Worm (Caenorhabditis elegans) whole organism, L4 larva: ENCODE results near the gene vit-4.

Experiments used
- F10B5.3 ChIP-seq: sonication (generic microtip); optimal IDR thresholded peaks from 2 replicates; lab custom pipeline; 2016; ENCODE audit warnings: mild to moderate bottlenecking, missing genetic modification characterization, missing compliant biosample characterization
- F37D6.2 ChIP-seq: sonication (generic microtip); optimal IDR thresholded peaks from 2 replicates; lab custom pipeline; 2016; ENCODE audit warnings: mild to moderate bottlenecking, missing genetic modification characterization, missing compliant biosample characterization
- T20F7.1 ChIP-seq: fragments of 200-800 bp; sonication (Bioruptor generic); optimal IDR thresholded peaks from 2 replicates; lab custom pipeline; 2018; ENCODE audit warnings: mild to moderate bottlenecking, missing genetic modification characterization, missing compliant biosample characterization
- Y105C5A.15 ChIP-seq: fragments of 200-800 bp; sonication (Bioruptor generic); IDR thresholded peaks from 2 replicates; pipeline ENCODE4 v1.3.6; 2022; ENCODE audit warnings: missing genetic modification characterization, missing compliant biosample characterization
- Y48G9A.11 ChIP-seq: fragments of 200-800 bp; sonication (Bioruptor generic); IDR thresholded peaks from 2 replicates; pipeline ENCODE4 v1.3.6; 2022; ENCODE audit warnings: missing genetic modification reagents, missing genetic modification characterization, missing compliant biosample characterization
- aha-1 ChIP-seq: fragments of 150-350 bp; peaks from one replicate; lab custom pipeline; 2014; ENCODE audit warnings: missing biosample characterization, missing genetic modification characterization
- aly-2 ChIP-seq: sonication (generic microtip); optimal IDR thresholded peaks from 2 replicates; lab custom pipeline; 2018; ENCODE audit warnings: missing biosample characterization, missing genetic modification characterization
- arid-1 ChIP-seq: fragments of 200-800 bp; sonication (Bioruptor generic); conservative IDR thresholded peaks from 2 replicates; pipeline ENCODE4 v1.3.6; 2022; ENCODE audit warnings: missing genetic modification reagents, missing genetic modification characterization, missing compliant biosample characterization
- ceh-28 ChIP-seq: fragments of 150-350 bp; optimal IDR thresholded peaks from 2 replicates; lab custom pipeline; 2014; ENCODE audit warnings: missing biosample characterization, missing genetic modification reagents, missing genetic modification characterization
- ceh-62 ChIP-seq: sonication (generic microtip); optimal IDR thresholded peaks from 2 replicates; lab custom pipeline; 2017; ENCODE audit warnings: missing biosample characterization, missing genetic modification characterization
- daf-12 ChIP-seq: fragments of 150-350 bp; optimal IDR thresholded peaks from 2 replicates; lab custom pipeline; 2014; ENCODE audit warnings: missing biosample characterization, missing genetic modification reagents, missing genetic modification characterization
- daf-16 ChIP-seq, 3 experiments: sonication (generic microtip); optimal IDR thresholded peaks; 2 replicates each; lab custom pipeline; 2016 to 2017; ENCODE audit warnings: missing genetic modification characterization in 3 of 3, missing genetic modification reagents in 3 of 3, mild to moderate bottlenecking in 2 of 3, missing compliant biosample characterization in 2 of 3, missing biosample characterization in 1 of 3, moderate library complexity in 1 of 3
- dpl-1 ChIP-seq: fragments of 150-350 bp; optimal IDR thresholded peaks from 2 replicates; lab custom pipeline; 2014; ENCODE audit warnings: missing biosample characterization, missing genetic modification reagents, missing genetic modification characterization
- egl-43 ChIP-seq: fragments of 200-800 bp; sonication (Bioruptor generic); IDR thresholded peaks from 2 replicates; pipeline ENCODE4 v1.3.6; 2022; ENCODE audit warnings: missing genetic modification reagents, missing genetic modification characterization, missing compliant biosample characterization
- fkh-10 ChIP-seq: fragments of 150-350 bp; optimal IDR thresholded peaks from 2 replicates; lab custom pipeline; 2014; ENCODE audit warnings: missing biosample characterization, missing genetic modification reagents, missing genetic modification characterization
- gei-8 ChIP-seq: fragments of 200-800 bp; sonication (Bioruptor generic); optimal IDR thresholded peaks from 2 replicates; lab custom pipeline; 2018; ENCODE audit warnings: mild to moderate bottlenecking, missing genetic modification characterization, missing compliant biosample characterization
- hif-1 ChIP-seq, 2 experiments: sonication (generic microtip); optimal IDR thresholded peaks; 2 replicates each; lab custom pipeline; 2016 to 2017; ENCODE audit warnings: missing compliant biosample characterization in 2 of 2, missing genetic modification characterization in 2 of 2, missing genetic modification reagents in 2 of 2, missing genotype in 2 of 2, mild to moderate bottlenecking in 1 of 2
- lin-1 ChIP-seq: fragments of 200-800 bp; sonication (Bioruptor generic); IDR thresholded peaks from 2 replicates; pipeline ENCODE4 v1.3.6; 2022; ENCODE audit warnings: missing genetic modification reagents, missing genetic modification characterization, missing compliant biosample characterization
- lin-13 ChIP-seq: fragments of 150-350 bp; optimal IDR thresholded peaks from 2 replicates; lab custom pipeline; 2014; ENCODE audit warnings: missing biosample characterization, missing genetic modification reagents, missing genetic modification characterization
- lin-38 ChIP-seq: fragments of 200-800 bp; sonication (Bioruptor generic); IDR thresholded peaks from 2 replicates; pipeline ENCODE4 v1.3.6; 2022; ENCODE audit warnings: missing genetic modification reagents, missing genetic modification characterization, missing compliant biosample characterization
- lsy-2 ChIP-seq, 2 experiments: fragments of 150-350 bp in 1 of 2; sonication (generic microtip) in 1 of 2; optimal IDR thresholded peaks; 2 replicates each; lab custom pipeline; 2014 to 2017; ENCODE audit warnings: missing biosample characterization in 2 of 2, missing genetic modification characterization in 2 of 2
- madf-9 ChIP-seq: fragments of 200-800 bp; sonication (Bioruptor generic); conservative IDR thresholded peaks from 2 replicates; pipeline ENCODE4 v1.3.6; 2022; ENCODE audit warnings: missing genetic modification reagents, missing genetic modification characterization, missing compliant biosample characterization
- mxl-3 ChIP-seq: fragments of 200-800 bp; sonication (Bioruptor generic); optimal IDR thresholded peaks from 2 replicates; lab custom pipeline; 2018; ENCODE audit warnings: mild to moderate bottlenecking, missing genetic modification characterization, missing compliant biosample characterization
- nhr-237 ChIP-seq: sonication (generic microtip); optimal IDR thresholded peaks from 2 replicates; lab custom pipeline; 2017; ENCODE audit warnings: missing biosample characterization, missing genetic modification characterization
- nhr-25 ChIP-seq: sonication (generic microtip); optimal IDR thresholded peaks from 2 replicates; lab custom pipeline; 2017; ENCODE audit warnings: missing genetic modification characterization, mild to moderate bottlenecking, missing compliant biosample characterization, antibody characterized with exemption, moderate library complexity, borderline replicate concordance; ENCODE audit not compliant: insufficient read depth
- nhr-28 ChIP-seq: fragments of 150-350 bp; optimal IDR thresholded peaks from 2 replicates; lab custom pipeline; 2014; ENCODE audit warnings: missing biosample characterization, missing genetic modification characterization
- nhr-42 ChIP-seq: fragments of 200-800 bp; sonication (Bioruptor generic); IDR thresholded peaks from 2 replicates; pipeline ENCODE4 v1.3.6; 2022; ENCODE audit warnings: missing genetic modification characterization, missing compliant biosample characterization
- nhr-48 ChIP-seq: sonication (generic microtip); optimal IDR thresholded peaks from 2 replicates; lab custom pipeline; 2016; ENCODE audit warnings: mild to moderate bottlenecking, missing genetic modification characterization, missing compliant biosample characterization
- php-3 ChIP-seq: fragments of 200-800 bp; sonication (Bioruptor generic); IDR thresholded peaks from 2 replicates; pipeline ENCODE4 v1.3.6; 2022; ENCODE audit warnings: missing genetic modification reagents, missing genetic modification characterization, missing compliant biosample characterization
- pqm-1 ChIP-seq: sonication (generic microtip); optimal IDR thresholded peaks from 2 replicates; lab custom pipeline; 2017; ENCODE audit warnings: missing biosample characterization, missing genetic modification characterization
- saeg-2 ChIP-seq: fragments of 200-800 bp; sonication (Bioruptor generic); IDR thresholded peaks from 2 replicates; pipeline ENCODE4 v1.3.6; 2022; ENCODE audit warnings: missing genetic modification reagents, missing genetic modification characterization, missing compliant biosample characterization
- spr-3 ChIP-seq: fragments of 200-800 bp; sonication (Bioruptor generic); optimal IDR thresholded peaks from 2 replicates; lab custom pipeline; 2018; ENCODE audit warnings: mild to moderate bottlenecking, missing genetic modification characterization, missing compliant biosample characterization
- tra-1 ChIP-seq: fragments of 200-800 bp; sonication (Bioruptor generic); IDR thresholded peaks from 2 replicates; pipeline ENCODE4 v1.3.6; 2022; ENCODE audit warnings: missing genetic modification reagents, missing genetic modification characterization, missing compliant biosample characterization
- unc-130 ChIP-seq: sonication (generic microtip); optimal IDR thresholded peaks from 2 replicates; lab custom pipeline; 2016; ENCODE audit warnings: missing genetic modification reagents, missing genetic modification characterization, missing compliant biosample characterization
- unc-62 ChIP-seq, 3 experiments: fragments of 150-350 bp in 1 of 3; sonication (generic microtip); optimal IDR thresholded peaks in 2 of 3; peaks in 1 of 3; 1 replicate in 1 of 3; 2 replicates in 2 of 3; lab custom pipeline; 2014 to 2017; ENCODE audit warnings: missing biosample characterization in 3 of 3, missing genetic modification characterization in 3 of 3, missing genetic modification reagents in 3 of 3, missing genotype in 1 of 3
- zfp-2 ChIP-seq: sonication (generic microtip); optimal IDR thresholded peaks from 2 replicates; lab custom pipeline; 2016; ENCODE audit warnings: mild to moderate bottlenecking, missing genetic modification characterization, missing compliant biosample characterization
- zip-11 ChIP-seq: fragments of 200-800 bp; sonication (Bioruptor generic); IDR thresholded peaks from 2 replicates; pipeline ENCODE4 v1.3.6; 2022; ENCODE audit warnings: missing genetic modification characterization, missing compliant biosample characterization

vit-4 gene

DNA sequence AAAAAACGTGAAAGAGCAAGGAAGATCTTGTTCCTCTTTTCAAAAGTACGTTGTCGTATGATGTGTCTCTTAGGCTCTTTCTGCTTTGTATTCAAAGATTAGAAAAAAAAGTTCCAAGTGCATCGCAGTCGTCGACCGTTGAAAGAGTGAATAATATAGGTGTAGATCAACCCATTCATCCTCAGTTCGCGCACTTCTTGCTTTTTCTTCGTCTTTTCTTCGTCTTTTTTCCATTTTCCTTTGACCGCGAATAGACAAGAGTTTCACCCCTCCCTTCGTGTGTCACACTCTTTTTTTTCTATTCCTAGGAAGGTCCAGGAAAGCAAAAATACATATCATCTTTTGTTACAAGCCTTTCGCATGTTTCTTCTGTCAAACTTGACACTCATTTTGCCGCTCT, 37.1 kb downstream of the vit-4 start:
- TF ChIP-seq unc-62 (GFP tag; optimal IDR thresholded peaks at IDR 0.05 in 1 of 2; lab: Kevin White, UChicago) (peak in 1 of 2 experiments; percentile 91), unc-62 (tag; optimal IDR thresholded peaks at IDR 0.05; lab: Kevin White, UChicago) (no peak), aha-1 (peak; percentile 72), daf-16 (GFP tag; optimal IDR thresholded peaks at IDR 0.05; lab: Kevin White, UChicago) (no peak), daf-16 (tag; optimal IDR thresholded peaks at IDR 0.05; lab: Kevin White, UChicago) (no peak)

DNA sequence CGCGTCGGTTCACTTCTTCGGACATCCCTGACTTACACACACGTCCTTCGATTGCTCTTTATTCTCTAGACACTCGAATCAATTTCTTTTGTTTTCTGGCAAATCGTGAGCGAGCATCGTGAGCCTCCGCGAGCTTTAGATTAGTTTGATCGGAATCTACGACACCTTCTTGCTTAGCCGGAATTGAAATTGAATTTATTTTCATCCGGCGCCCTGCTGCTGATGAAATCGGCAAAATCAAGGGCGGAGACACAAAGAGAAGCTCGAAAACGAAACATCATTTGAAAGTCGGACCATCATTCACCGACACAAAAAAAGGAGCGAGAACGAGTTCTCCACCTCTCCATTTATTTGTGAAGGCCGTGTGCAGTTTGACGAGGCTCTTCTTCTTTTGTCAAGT, 45.3 kb downstream of the vit-4 start, which contains the start of gene npr-16:
npr-16 (plus strand) TSS at position 301 of the 400 bp plus-strand sequence.
- TF ChIP-seq F10B5.3 (tag; lab: Kevin White, UChicago) (no peak), lin-13 (GFP tag; lab: Kevin White, UChicago) (no peak), pqm-1 (tag; lab: Kevin White, UChicago) (no peak), tra-1 (GFP tag; lab: Robert Waterston, UW) (no peak), saeg-2 (GFP tag; lab: Robert Waterston, UW) (no peak), arid-1 (GFP tag; lab: Robert Waterston, UW) (no peak), mxl-3 (GFP tag; lab: Kevin White, UChicago) (no peak)

DNA sequence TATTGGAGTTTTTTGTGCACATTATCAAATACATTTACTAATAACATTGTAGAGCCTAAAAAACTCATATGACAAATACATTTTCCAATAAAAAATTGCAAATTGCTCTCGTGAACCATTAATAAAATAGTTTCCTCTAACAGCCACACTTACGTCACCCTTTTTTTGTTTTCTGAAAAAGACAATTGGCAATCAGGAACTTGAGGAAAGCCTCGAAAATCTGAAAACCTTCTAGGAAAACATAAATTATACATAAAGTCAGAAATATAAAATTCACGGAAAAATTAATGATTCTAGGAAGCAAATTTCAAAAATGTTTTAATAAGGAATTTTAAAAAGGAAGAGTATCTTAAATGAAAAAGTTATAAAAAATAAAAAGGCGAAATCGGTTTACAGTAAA, 46.6 kb downstream of the vit-4 start:
- TF ChIP-seq hif-1 (tag; optimal IDR thresholded peaks at IDR 0.05; lab: Kevin White, UChicago) = no peak
- no peak for TF ChIP-seq ceh-28 (tag; lab: Kevin White, UChicago)
- no peak for TF ChIP-seq spr-3 (GFP tag; lab: Kevin White, UChicago)
- TF ChIP-seq nhr-42 = no peak
- TF ChIP-seq gei-8 (GFP tag; lab: Kevin White, UChicago) = no peak
- TF ChIP-seq nhr-237 = no peak
- no peak for TF ChIP-seq php-3 (GFP tag; lab: Robert Waterston, UW)
- no peak for TF ChIP-seq madf-9
- no peak for TF ChIP-seq lin-38 (GFP tag; lab: Robert Waterston, UW)
- TF ChIP-seq ceh-62 (tag; lab: Kevin White, UChicago) = no peak
- no peak for TF ChIP-seq daf-12 (tag; lab: Kevin White, UChicago)

DNA sequence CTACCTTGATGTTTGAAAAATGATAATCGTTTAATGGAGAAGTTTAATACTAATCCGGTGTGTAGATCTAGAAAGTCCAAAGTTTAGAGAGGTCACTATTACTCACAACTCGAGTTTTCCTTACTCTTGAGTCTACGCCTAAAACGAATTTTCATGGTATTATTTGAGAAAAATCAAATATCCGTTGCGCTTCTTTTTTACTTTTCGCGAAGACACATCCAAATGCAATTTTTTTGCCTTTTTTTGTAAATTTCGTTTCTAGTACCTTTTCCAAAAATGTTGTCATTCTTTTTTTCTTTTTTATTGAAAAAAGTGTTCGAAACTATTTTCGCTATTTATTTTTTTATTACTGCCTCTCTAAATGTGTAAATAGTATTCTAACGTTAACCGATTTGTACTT, 50.0 kb downstream of the vit-4 start:
- peak in 1 of 2 experiments; percentile 56 for TF ChIP-seq unc-62 (GFP tag; optimal IDR thresholded peaks at IDR 0.05 in 1 of 2; lab: Kevin White, UChicago)
- TF ChIP-seq unc-62 (tag; optimal IDR thresholded peaks at IDR 0.05; lab: Kevin White, UChicago) = no peak
- no peak for TF ChIP-seq nhr-28 (tag; lab: Kevin White, UChicago)
- TF ChIP-seq lsy-2 (tag; optimal IDR thresholded peaks at IDR 0.05; lab: Kevin White, UChicago) = no peak
- TF ChIP-seq zip-11 (GFP tag; lab: Robert Waterston, UW) = no peak
- TF ChIP-seq tra-1 (GFP tag; lab: Robert Waterston, UW) = no peak
- TF ChIP-seq fkh-10 (GFP tag; lab: Kevin White, UChicago) = peak; percentile 85
- TF ChIP-seq nhr-48 (tag; lab: Kevin White, UChicago) = no peak
- no peak for TF ChIP-seq egl-43 (GFP tag; lab: Robert Waterston, UW)

DNA sequence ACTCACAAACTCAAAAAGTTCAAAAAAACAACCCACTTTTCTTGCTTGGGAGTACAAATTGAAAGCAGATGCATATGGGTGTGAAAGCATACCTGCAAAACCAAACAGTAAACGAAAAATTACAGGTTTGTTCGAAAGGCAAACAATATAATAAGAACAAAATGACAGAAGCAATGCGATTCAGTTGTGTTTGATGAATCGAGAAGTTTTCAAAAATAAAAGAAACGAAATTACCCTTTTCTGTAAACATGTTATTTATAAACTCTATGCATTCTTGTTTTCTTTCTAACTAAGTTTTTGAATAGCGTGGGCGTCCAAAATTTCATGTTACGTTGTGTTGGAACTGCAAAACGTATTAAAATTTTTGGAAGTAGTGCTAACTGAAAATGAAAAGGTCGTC, 54.9 kb downstream of the vit-4 start, which contains the start of gene sox-4:
sox-4 (minus strand) TSS at position 101 of the 400 bp plus-strand sequence.
- no peak for TF ChIP-seq unc-62 (GFP tag; optimal IDR thresholded peaks at IDR 0.05 in 1 of 2; lab: Kevin White, UChicago)
- TF ChIP-seq unc-62 (tag; optimal IDR thresholded peaks at IDR 0.05; lab: Kevin White, UChicago) = no peak
- no peak for TF ChIP-seq egl-43 (GFP tag; lab: Robert Waterston, UW)
- no peak for TF ChIP-seq dpl-1 (GFP tag; lab: Kevin White, UChicago)
- no peak for TF ChIP-seq aha-1
- TF ChIP-seq Y105C5A.15 (GFP tag; lab: Robert Waterston, UW) = no peak
- no peak for TF ChIP-seq daf-16 (GFP tag; optimal IDR thresholded peaks at IDR 0.05; lab: Kevin White, UChicago)
- TF ChIP-seq daf-16 (tag; optimal IDR thresholded peaks at IDR 0.05; lab: Kevin White, UChicago) = no peak
- TF ChIP-seq zip-11 (GFP tag; lab: Robert Waterston, UW) = no peak
- TF ChIP-seq aly-2 = no peak
- no peak for TF ChIP-seq nhr-25 (tag; lab: Kevin White, UChicago)
- no peak for TF ChIP-seq T20F7.1 (GFP tag; lab: Kevin White, UChicago)
- TF ChIP-seq nhr-28 (tag; lab: Kevin White, UChicago) = no peak
- TF ChIP-seq tra-1 (GFP tag; lab: Robert Waterston, UW) = no peak
- no peak for TF ChIP-seq F37D6.2 (tag; lab: Kevin White, UChicago)
- no peak for TF ChIP-seq lin-1 (GFP tag; lab: Robert Waterston, UW)
- no peak for TF ChIP-seq nhr-237
- no peak for TF ChIP-seq zfp-2 (tag; lab: Kevin White, UChicago)
- TF ChIP-seq unc-130 (GFP tag; lab: Kevin White, UChicago) = no peak
- no peak for TF ChIP-seq Y48G9A.11 (GFP tag; lab: Robert Waterston, UW)
- TF ChIP-seq ceh-62 (tag; lab: Kevin White, UChicago) = no peak
